Fruit fly (Drosophila melanogaster) whole organism, larva: ENCODE data around the gene Ca-Ma2d.

ENCODE experiments used
- noc ChIP-seq: fragments of 200-800 bp; sonication (Bioruptor generic); optimal IDR thresholded peaks from 3 replicates; lab custom pipeline; 2019; ENCODE audit warnings: missing biosample characterization, mild to moderate bottlenecking, missing genetic modification characterization, moderate library complexity

Gene Ca-Ma2d

dm6 chr2L:16231265-16231664 lies at the start of gene Ca-Ma2d:
TSS of gene Ca-Ma2d (plus strand) at chr2L:16231475.
- no peak for TF ChIP-seq noc

DNA sequence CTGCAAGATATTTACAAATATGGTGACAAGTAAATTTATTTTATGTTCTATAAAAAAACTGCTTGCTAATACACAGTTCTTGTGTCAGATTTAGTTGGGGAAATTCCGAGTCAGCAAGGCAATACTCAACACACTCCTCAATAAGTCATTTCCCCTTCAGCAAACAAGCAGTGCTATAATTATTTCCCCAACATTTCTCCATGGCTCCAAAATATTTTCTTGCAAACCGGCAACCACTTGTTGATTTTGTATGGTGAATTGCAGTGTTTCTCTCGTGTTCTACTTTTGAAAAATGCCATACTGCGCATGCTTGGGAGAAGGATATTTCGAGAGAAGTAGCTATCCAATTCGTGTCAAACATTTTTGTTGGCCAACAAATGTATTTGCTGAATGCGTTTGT lies 33.1 kb upstream of the Ca-Ma2d start:
- no peak for TF ChIP-seq noc

- no peak for TF ChIP-seq noc
Observed at dm6 chr2L:16211159-16211558, 20.1 kb upstream of the Ca-Ma2d start, which contains the start of gene CG31819. TSS of gene CG31819 (plus strand) at chr2L:16211459.

DNA sequence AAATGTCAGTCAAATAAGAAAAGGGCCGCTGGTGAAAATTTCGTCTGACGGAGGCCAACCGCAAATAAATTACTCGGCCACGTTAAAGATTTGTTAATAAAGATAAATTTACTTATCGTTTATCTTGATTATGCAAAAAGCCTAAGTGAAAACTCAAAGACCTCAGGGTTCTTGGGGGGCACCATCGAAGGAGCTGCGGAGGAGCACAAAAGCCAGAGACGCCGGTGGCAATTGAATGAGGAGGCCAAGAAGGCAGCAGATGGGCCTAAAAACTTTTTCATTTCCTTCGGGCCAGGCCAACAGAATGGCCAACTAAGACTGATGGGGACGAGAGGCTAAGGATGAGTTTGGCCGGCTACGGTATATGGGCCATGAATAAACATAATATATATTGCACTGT lies 15.0 kb upstream of the Ca-Ma2d start:
- TF ChIP-seq noc: no peak

DNA sequence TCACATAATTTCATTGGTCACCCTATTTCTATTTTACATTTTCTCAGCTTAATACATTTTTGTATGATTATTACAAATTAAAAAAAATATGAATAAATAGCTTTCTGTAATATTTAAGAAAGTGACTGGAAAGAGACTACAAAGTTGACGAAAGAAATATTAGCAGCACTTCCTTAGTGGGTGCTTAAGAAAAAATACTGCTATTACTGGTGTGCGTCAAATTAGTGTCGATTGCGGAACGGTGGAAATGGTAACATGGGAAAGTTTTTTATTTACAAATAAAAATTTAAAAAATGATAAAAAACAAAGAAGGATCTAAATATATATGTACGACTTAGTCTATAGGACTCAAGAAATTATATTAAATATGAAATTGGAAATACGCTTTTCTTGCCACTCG lies 7.3 kb upstream of the Ca-Ma2d start:
- TF ChIP-seq noc: no peak

dm6 chr2L:16234817-16235216 lies 3.5 kb downstream of the Ca-Ma2d start:
- no peak for TF ChIP-seq noc

- TF ChIP-seq noc: no peak
Observed at dm6 chr2L:16241639-16242038, 10.4 kb downstream of the Ca-Ma2d start, which contains the start of gene CG42818. TSS of gene CG42818 (plus strand) at chr2L:16241939.

DNA sequence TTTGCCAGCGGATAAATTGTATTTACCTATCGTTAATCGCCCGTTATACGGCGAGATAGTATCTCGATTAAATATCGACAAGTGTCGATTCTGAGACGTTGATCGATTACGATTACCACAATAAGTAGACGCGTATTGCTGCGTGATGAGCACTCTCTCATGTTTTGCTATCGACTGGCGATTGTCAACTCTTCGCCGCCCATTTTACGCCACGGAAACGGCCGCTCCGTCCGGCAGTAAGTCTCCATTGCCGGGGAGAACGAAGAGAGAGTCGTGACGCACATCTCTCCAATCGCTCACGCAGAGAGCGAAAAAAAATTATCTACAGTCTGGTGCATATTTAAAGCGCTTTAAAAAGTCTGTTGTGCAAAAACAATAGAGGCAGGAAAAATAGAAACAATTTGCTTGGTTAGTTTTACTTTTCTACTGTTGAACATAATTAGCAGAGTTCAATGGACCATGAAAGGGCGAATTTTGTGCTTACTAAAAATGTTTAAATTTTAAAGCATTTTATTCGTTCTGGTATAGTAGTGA lies 20.4 kb downstream of the Ca-Ma2d start, which contains the start of gene CG46309:
Gene CG46309, minus strand, starts transcription at position 191 of the 534 bp plus-strand sequence.
- TF ChIP-seq noc: peak; percentile 36

- TF ChIP-seq noc: no peak
Observed at dm6 chr2L:16255232-16256117, 24.2 kb downstream of the Ca-Ma2d start.

dm6 chr2L:16256118-16256435 lies 24.8 kb downstream of the Ca-Ma2d start:
- no peak for TF ChIP-seq noc

DNA sequence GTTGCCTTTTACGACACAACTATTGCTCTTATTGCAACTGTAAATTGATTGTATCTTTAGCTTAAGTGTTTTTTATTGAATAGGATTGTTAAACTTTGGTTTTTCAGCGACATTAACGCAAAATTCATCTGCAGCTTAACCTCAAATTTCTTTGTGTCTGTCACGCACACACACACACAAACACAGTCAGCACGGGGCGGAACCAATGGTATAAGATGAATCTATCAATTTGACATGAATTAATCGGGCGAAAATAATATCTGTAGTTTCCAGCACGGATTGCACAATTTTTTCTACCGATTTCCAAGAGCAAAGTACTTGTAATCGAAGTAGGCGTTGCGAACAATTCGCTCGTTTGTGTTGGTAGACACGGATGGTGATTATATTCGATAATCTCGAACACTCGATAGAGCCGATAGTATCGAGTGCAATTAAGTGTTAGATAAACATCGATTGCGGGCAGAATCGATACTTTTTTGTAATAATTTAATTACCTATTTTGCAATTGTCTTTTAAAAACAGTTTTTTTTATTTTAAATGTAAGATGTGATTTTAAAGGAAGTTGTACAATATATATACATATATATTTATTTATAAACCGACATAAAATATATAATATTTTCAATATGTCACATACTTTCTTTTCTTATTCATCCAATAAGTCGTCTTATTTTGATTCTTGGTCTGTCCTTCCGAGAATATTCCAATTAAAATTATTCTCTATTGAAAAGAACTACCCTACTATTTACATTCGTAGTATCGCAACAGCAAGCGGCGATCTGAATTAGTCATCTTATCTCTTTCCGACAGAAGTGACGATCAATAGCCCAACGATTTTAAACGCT lies 26.2 kb downstream of the Ca-Ma2d start, which contains the start of the genes PRL-1 and EndoGI:
Gene PRL-1, minus strand, starts transcription at position 380 of the 845 bp plus-strand sequence.
Gene EndoGI, plus strand, starts transcription at position 462 of the 845 bp plus-strand sequence.
- peak; percentile 88 for TF ChIP-seq noc

DNA sequence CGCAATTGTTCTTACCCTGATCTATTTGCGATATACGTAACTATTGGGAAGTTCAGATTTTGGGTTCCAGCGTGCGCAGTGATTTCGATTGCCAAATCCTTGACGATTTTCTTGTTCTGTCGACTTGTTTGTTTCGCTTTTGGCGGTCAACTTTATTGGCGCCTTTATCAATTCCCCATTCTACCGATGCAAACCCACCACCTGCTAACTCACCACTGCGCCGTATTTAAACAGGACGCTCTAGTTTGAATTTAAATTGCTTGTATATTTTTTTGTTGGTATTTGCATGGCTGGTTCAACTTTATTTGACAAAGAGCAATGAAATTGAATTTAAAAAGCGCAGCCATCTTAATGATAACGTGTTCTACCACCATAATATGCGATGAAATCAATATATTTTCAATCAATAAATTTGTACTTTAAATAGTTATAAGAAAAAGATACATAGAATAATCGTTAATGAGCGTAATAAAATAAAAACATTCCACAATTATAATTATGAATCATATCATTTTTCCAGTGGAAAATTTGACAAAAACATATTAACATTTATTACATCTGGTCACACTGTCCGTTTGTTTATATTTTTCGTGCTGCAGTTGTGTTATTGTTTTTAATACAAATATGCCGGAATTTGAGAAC lies 30.4 kb downstream of the Ca-Ma2d start, which contains the start of the genes twe and CG4935:
Gene twe, minus strand, starts transcription at position 302 of the 642 bp plus-strand sequence.
Gene CG4935, plus strand, starts transcription at position 566 of the 642 bp plus-strand sequence.
- TF ChIP-seq noc: no peak

- no peak for TF ChIP-seq noc
Observed at dm6 chr2L:16263723-16264122, 32.4 kb downstream of the Ca-Ma2d start.

dm6 chr2L:16267159-16268065 lies 36.1 kb downstream of the Ca-Ma2d start:
- no peak for TF ChIP-seq noc

DNA sequence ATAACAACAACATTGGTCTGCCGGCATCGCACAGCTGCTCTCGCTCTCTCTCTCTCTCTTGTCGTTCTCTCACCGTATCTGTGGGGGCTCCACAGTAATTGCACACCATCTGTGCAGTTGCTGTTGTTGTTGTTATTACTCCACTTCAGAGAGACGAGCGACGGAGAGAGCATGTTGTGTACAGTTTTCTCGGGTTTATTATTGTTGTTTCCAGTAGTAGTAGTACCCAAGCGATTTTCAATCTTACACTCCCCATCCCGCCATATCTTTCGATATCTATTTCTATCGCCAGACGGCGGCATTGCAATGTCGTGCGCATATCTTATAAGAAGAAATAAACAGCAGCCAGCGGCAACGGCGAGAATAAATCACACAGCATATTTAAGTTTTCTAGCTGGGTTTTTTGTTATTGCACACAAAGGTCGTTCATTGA lies 36.8 kb downstream of the Ca-Ma2d start:
- TF ChIP-seq noc: no peak
